Fruit fly (Drosophila melanogaster) whole organism, embryonic: ENCODE results near the gene CG9030.

Source experiments
- CG10979 ChIP-seq: fragments of 200-800 bp; sonication (Bioruptor generic); optimal IDR thresholded peaks from 2 replicates; lab custom pipeline; 2018; ENCODE audit warnings: missing biosample characterization, mild to moderate bottlenecking, missing genetic modification characterization, moderate library complexity
- CG11504 ChIP-seq: fragments of 200-800 bp; sonication (Bioruptor generic); optimal IDR thresholded peaks from 3 replicates; lab custom pipeline; 2019; ENCODE audit warnings: missing biosample characterization, mild to moderate bottlenecking, missing genetic modification characterization, moderate library complexity
- CG13296 ChIP-seq: fragments of 200-800 bp; sonication (Bioruptor generic); optimal IDR thresholded peaks from 3 replicates; lab custom pipeline; 2018; ENCODE audit warnings: missing biosample characterization, mild to moderate bottlenecking, missing genetic modification characterization
- CG14441 ChIP-seq: fragments of 200-800 bp; sonication (Bioruptor generic); IDR thresholded peaks from 2 replicates; pipeline ENCODE4 v1.3.6; 2022; ENCODE audit warnings: missing biosample characterization, missing genetic modification characterization
- CG3281 ChIP-seq: fragments of 200-800 bp; sonication (Bioruptor generic); optimal IDR thresholded peaks from 3 replicates; lab custom pipeline; 2017; ENCODE audit warnings: missing biosample characterization, mild to moderate bottlenecking, missing genetic modification characterization
- CG33557 ChIP-seq: fragments of 200-800 bp; sonication (Bioruptor generic); optimal IDR thresholded peaks from 2 replicates; lab custom pipeline; 2019; ENCODE audit warnings: missing biosample characterization, mild to moderate bottlenecking, missing genetic modification characterization, moderate library complexity
- CG34422 ChIP-seq: fragments of 200-800 bp; sonication (Bioruptor generic); IDR thresholded peaks from 3 replicates; pipeline ENCODE4 v1.3.6; 2022; ENCODE audit warnings: missing biosample characterization, missing genetic modification characterization
- CG4617 ChIP-seq: fragments of 200-800 bp; sonication (Bioruptor generic); optimal IDR thresholded peaks from 3 replicates; lab custom pipeline; 2016; ENCODE audit warnings: missing biosample characterization, missing genetic modification characterization, borderline replicate concordance
- CG4820 ChIP-seq: fragments of 200-800 bp; sonication (Bioruptor generic); optimal IDR thresholded peaks from 3 replicates; lab custom pipeline; 2016; ENCODE audit warnings: missing biosample characterization, missing genetic modification characterization
- CG8290 ChIP-seq, 3 experiments: fragments of 200-800 bp; sonication (Bioruptor generic); optimal IDR thresholded peaks; 2 replicates each; lab custom pipeline; 2016 to 2019; ENCODE audit warnings: missing biosample characterization in 3 of 3, missing genetic modification characterization in 3 of 3, mild to moderate bottlenecking in 2 of 3, moderate library complexity in 1 of 3
- CG9215 ChIP-seq: fragments of 200-800 bp; sonication (Bioruptor generic); IDR thresholded peaks from 2 replicates; pipeline ENCODE4 v1.3.6; 2022; ENCODE audit warnings: missing biosample characterization, missing genetic modification characterization
- CG9727 ChIP-seq: fragments of 200-800 bp; sonication (Bioruptor generic); optimal IDR thresholded peaks from 3 replicates; lab custom pipeline; 2017; ENCODE audit warnings: missing biosample characterization, mild to moderate bottlenecking, missing genetic modification characterization
- CoRest ChIP-seq: fragments of 200-800 bp; sonication (Bioruptor generic); optimal IDR thresholded peaks from 3 replicates; lab custom pipeline; 2018; ENCODE audit warnings: missing biosample characterization, mild to moderate bottlenecking, missing genetic modification characterization, moderate library complexity
- D ChIP-seq, 2 experiments: fragments of 200-800 bp in 1 of 2; fragments of >200 bp in 1 of 2; sonication (Bioruptor generic) in 1 of 2; optimal IDR thresholded peaks; 2 replicates in 1 of 2; 3 replicates in 1 of 2; lab custom pipeline; 2017; ENCODE audit warnings: mild to moderate bottlenecking in 1 of 2, missing biosample characterization in 1 of 2, missing genetic modification characterization in 1 of 2, missing genetic modification reagents in 1 of 2
- D19A ChIP-seq: fragments of 200-800 bp; optimal IDR thresholded peaks from 3 replicates; lab custom pipeline; 2019; ENCODE audit warnings: missing biosample characterization, mild to moderate bottlenecking, missing genetic modification characterization, moderate library complexity
- Elba2 ChIP-seq: fragments of 200-800 bp; sonication (Bioruptor generic); optimal IDR thresholded peaks from 3 replicates; lab custom pipeline; 2016; ENCODE audit warnings: missing biosample characterization, missing genetic modification characterization
- Hmr ChIP-seq: fragments of 200-800 bp; sonication (Bioruptor generic); optimal IDR thresholded peaks from 3 replicates; lab custom pipeline; 2017; ENCODE audit warnings: mild to moderate bottlenecking, missing biosample characterization, missing genetic modification reagents, missing genetic modification characterization
- Hmx ChIP-seq: fragments of 200-800 bp; sonication (Bioruptor generic); optimal IDR thresholded peaks from 2 replicates; lab custom pipeline; 2016; ENCODE audit warnings: missing biosample characterization, missing genetic modification characterization
- Hr51 ChIP-seq, 2 experiments: fragments of 200-800 bp; sonication (Bioruptor generic); optimal IDR thresholded peaks; 2 replicates in 1 of 2; 3 replicates in 1 of 2; lab custom pipeline; 2016 to 2018; ENCODE audit warnings: missing biosample characterization in 2 of 2, missing genetic modification characterization in 2 of 2, mild to moderate bottlenecking in 1 of 2, moderate library complexity in 1 of 2
- Max ChIP-seq: fragments of 200-800 bp; sonication (Bioruptor generic); optimal IDR thresholded peaks from 2 replicates; lab custom pipeline; 2016; ENCODE audit warnings: missing biosample characterization, mild to moderate bottlenecking, missing genetic modification characterization
- Med ChIP-seq: fragments of 200-800 bp; sonication (Bioruptor generic); peaks from one replicate; lab custom pipeline; 2016; ENCODE audit warnings: missing biosample characterization, missing genetic modification characterization, mild to moderate bottlenecking, inconsistent platforms, moderate library complexity
- NfI ChIP-seq: fragments of 200-800 bp; sonication (Bioruptor generic); optimal IDR thresholded peaks from 3 replicates; lab custom pipeline; 2018; ENCODE audit warnings: missing biosample characterization, mild to moderate bottlenecking, missing genetic modification characterization, moderate library complexity
- Sox102F ChIP-seq: fragments of 200-800 bp; sonication (Bioruptor generic); optimal IDR thresholded peaks from 2 replicates; lab custom pipeline; 2018; ENCODE audit warnings: missing biosample characterization, mild to moderate bottlenecking, missing genetic modification characterization, moderate library complexity
- Vsx1 ChIP-seq: fragments of 200-800 bp; sonication (Bioruptor generic); optimal IDR thresholded peaks from 2 replicates; lab custom pipeline; 2017; ENCODE audit warnings: missing biosample characterization, mild to moderate bottlenecking, missing genetic modification characterization, missing genetic modification reagents
- amos ChIP-seq: fragments of 200-800 bp; sonication (Bioruptor generic); IDR thresholded peaks from 2 replicates; pipeline ENCODE4 v1.3.6; 2022; ENCODE audit warnings: missing biosample characterization, missing genetic modification characterization; ENCODE audit not compliant: partially characterized antibody
- aop ChIP-seq: fragments of 200-800 bp; sonication (Bioruptor generic); IDR thresholded peaks from 2 replicates; pipeline ENCODE4 v1.3.6; 2022; ENCODE audit warnings: missing biosample characterization, missing genetic modification characterization
- ase ChIP-seq: fragments of 200-800 bp; sonication (Bioruptor generic); IDR thresholded peaks from 3 replicates; pipeline ENCODE4 v1.3.6; 2022; ENCODE audit warnings: missing biosample characterization, missing genetic modification characterization
- chinmo ChIP-seq: fragments of 200-800 bp; sonication (Bioruptor generic); IDR thresholded peaks from 4 replicates; pipeline ENCODE4 v1.3.6; 2022; ENCODE audit warnings: missing biosample characterization, missing genetic modification characterization; ENCODE audit not compliant: partially characterized antibody
- crol ChIP-seq: fragments of 200-800 bp; sonication (Bioruptor generic); IDR thresholded peaks from 2 replicates; pipeline ENCODE4 v1.3.6; 2022; ENCODE audit warnings: missing biosample characterization, missing genetic modification characterization
- en ChIP-seq: fragments of 200-800 bp; sonication (Bioruptor generic); optimal IDR thresholded peaks from 2 replicates; lab custom pipeline; 2016; ENCODE audit warnings: missing biosample characterization, missing genetic modification characterization
- ewg ChIP-seq: fragments of 200-800 bp; sonication (Bioruptor generic); optimal IDR thresholded peaks from 3 replicates; lab custom pipeline; 2017; ENCODE audit warnings: mild to moderate bottlenecking, missing biosample characterization, missing genetic modification reagents, missing genetic modification characterization
- gcm ChIP-seq: fragments of 200-800 bp; sonication (Bioruptor generic); optimal IDR thresholded peaks from 2 replicates; lab custom pipeline; 2019; ENCODE audit warnings: missing biosample characterization, mild to moderate bottlenecking, missing genetic modification characterization, moderate library complexity
- grau ChIP-seq: fragments of 200-800 bp; optimal IDR thresholded peaks from 3 replicates; lab custom pipeline; 2019; ENCODE audit warnings: missing biosample characterization, mild to moderate bottlenecking, missing genetic modification characterization, moderate library complexity
- kah ChIP-seq: fragments of 200-800 bp; sonication (Bioruptor generic); optimal IDR thresholded peaks from 2 replicates; lab custom pipeline; 2018; ENCODE audit warnings: missing biosample characterization, mild to moderate bottlenecking, missing genetic modification characterization
- kay ChIP-seq: fragments of 200-800 bp; sonication (Bioruptor generic); optimal IDR thresholded peaks from 2 replicates; lab custom pipeline; 2016; ENCODE audit warnings: missing biosample characterization, missing genetic modification characterization
- mirr ChIP-seq: fragments of 200-800 bp; sonication (Bioruptor generic); optimal IDR thresholded peaks from 3 replicates; lab custom pipeline; 2018; ENCODE audit warnings: missing biosample characterization, mild to moderate bottlenecking, missing genetic modification characterization
- nerfin-1 ChIP-seq: fragments of 200-800 bp; sonication (Bioruptor generic); optimal IDR thresholded peaks from 3 replicates; lab custom pipeline; 2019; ENCODE audit warnings: missing biosample characterization, mild to moderate bottlenecking, missing genetic modification characterization, moderate library complexity
- nom ChIP-seq: fragments of 200-800 bp; sonication (Bioruptor generic); optimal IDR thresholded peaks from 2 replicates; lab custom pipeline; 2017; ENCODE audit warnings: missing biosample characterization, missing genetic modification characterization, mild to moderate bottlenecking, moderate library complexity, missing genetic modification reagents
- odd ChIP-seq: fragments of 200-800 bp; sonication (Bioruptor generic); optimal IDR thresholded peaks from 2 replicates; lab custom pipeline; 2017; ENCODE audit warnings: missing biosample characterization, mild to moderate bottlenecking, missing genetic modification characterization
- p53 ChIP-seq: fragments of 200-800 bp; sonication (Bioruptor generic); optimal IDR thresholded peaks from 2 replicates; lab custom pipeline; 2016; ENCODE audit warnings: missing biosample characterization, missing genetic modification characterization
- rib ChIP-seq: fragments of 200-800 bp; sonication (Bioruptor generic); IDR thresholded peaks from 2 replicates; pipeline ENCODE4 v1.3.6; 2022; ENCODE audit warnings: missing biosample characterization, missing genetic modification characterization
- salm ChIP-seq: fragments of 200-800 bp; sonication (Bioruptor generic); optimal IDR thresholded peaks from 2 replicates; lab custom pipeline; 2018; ENCODE audit warnings: missing biosample characterization, mild to moderate bottlenecking, missing genetic modification characterization
- sens ChIP-seq: fragments of 200-800 bp; sonication (Bioruptor generic); peaks from one replicate; lab custom pipeline; 2016; ENCODE audit warnings: missing biosample characterization, missing genetic modification characterization
- stwl ChIP-seq: fragments of 200-800 bp; sonication (Bioruptor generic); optimal IDR thresholded peaks from 3 replicates; lab custom pipeline; 2018; ENCODE audit warnings: missing biosample characterization, mild to moderate bottlenecking, missing genetic modification characterization, moderate library complexity
- sug ChIP-seq: fragments of 200-800 bp; optimal IDR thresholded peaks from 2 replicates; lab custom pipeline; 2019; ENCODE audit warnings: missing biosample characterization, mild to moderate bottlenecking, missing genetic modification characterization, moderate library complexity
- tgo ChIP-seq: fragments of 200-800 bp; sonication (Bioruptor generic); IDR thresholded peaks from 3 replicates; pipeline ENCODE4 v1.3.6; 2022; ENCODE audit warnings: missing biosample characterization, missing genetic modification characterization
- unc-4 ChIP-seq: fragments of 200-800 bp; sonication (Bioruptor generic); IDR thresholded peaks from 2 replicates; pipeline ENCODE4 v1.3.6; 2022; ENCODE audit warnings: missing biosample characterization, missing genetic modification characterization; ENCODE audit not compliant: partially characterized antibody
- unpg ChIP-seq: fragments of 200-800 bp; sonication (Bioruptor generic); optimal IDR thresholded peaks from 3 replicates; lab custom pipeline; 2018; ENCODE audit warnings: missing biosample characterization, mild to moderate bottlenecking, missing genetic modification characterization, moderate library complexity
- vvl ChIP-seq: fragments of 200-800 bp; sonication (Bioruptor generic); IDR thresholded peaks from 2 replicates; pipeline ENCODE4 v1.3.6; 2022; ENCODE audit warnings: missing biosample characterization, missing genetic modification characterization

The CG9030 gene

dm6 chrX:14918750-14919247, 36.1 kb downstream of the CG9030 start, which contains the start of gene Eo (continued):
- TF ChIP-seq gcm (peak; percentile 15), CG13296 (GFP tag; lab: Kevin White, UChicago) (peak; percentile 12), kah (GFP tag; lab: Kevin White, UChicago) (no peak), CG9727 (GFP tag; lab: Kevin White, UChicago) (no peak), en (GFP tag; lab: Kevin White, UChicago) (no peak), sens (GFP tag; lab: Kevin White, UChicago) (peak; percentile 32), CG8290 (GFP tag; optimal IDR thresholded peaks at IDR 0.05; lab: Kevin White, UChicago) (peak; percentile 20), CG8290 (tag; optimal IDR thresholded peaks at IDR 0.05; lab: Kevin White, UChicago) (no peak), CG4820 (no peak), mirr (peak; percentile 66), Hmx (GFP tag; lab: Kevin White, UChicago) (no peak), unpg (GFP tag; lab: Kevin White, UChicago) (peak; percentile 16), Hmr (GFP tag; lab: Kevin White, UChicago) (peak; percentile 26), Max (GFP tag; lab: Kevin White, UChicago) (no peak), ase (no peak), ewg (GFP tag; lab: Kevin White, UChicago) (no peak), odd (GFP tag; lab: Kevin White, UChicago) (peak; percentile 17), vvl (GFP tag; lab: Robert Waterston, UW) (no peak), CG9215 (GFP tag; lab: Robert Waterston, UW) (no peak), crol (GFP tag; lab: Robert Waterston, UW) (no peak), unc-4 (GFP tag; lab: Robert Waterston, UW) (no peak), stwl (tag; lab: Kevin White, UChicago) (peak; percentile 21), CG10979 (tag; lab: Kevin White, UChicago) (peak; percentile 45), Sox102F (GFP tag; lab: Kevin White, UChicago) (no peak), tgo (no peak), sug (tag; lab: Kevin White, UChicago) (peak; percentile 38), CG33557 (GFP tag; lab: Kevin White, UChicago) (no peak), CG14441 (peak; percentile 4; the same call in 1 of the 2 replicates), CG4617 (GFP tag; lab: Kevin White, UChicago) (no peak), kay (GFP tag; lab: Kevin White, UChicago) (no peak), grau (tag; lab: Kevin White, UChicago) (peak; percentile 5), nom (GFP tag; lab: Kevin White, UChicago) (no peak), D19A (tag; lab: Kevin White, UChicago) (peak; percentile 3), p53 (GFP tag; lab: Kevin White, UChicago) (no peak), nerfin-1 (tag; lab: Kevin White, UChicago) (no peak), Elba2 (GFP tag; lab: Kevin White, UChicago) (no peak), Hr51 (GFP tag; optimal IDR thresholded peaks at IDR 0.05; lab: Kevin White, UChicago) (peak in 1 of 2 experiments; percentile 11), NfI (GFP tag; lab: Kevin White, UChicago) (no peak), salm (tag; lab: Kevin White, UChicago) (peak; percentile 59), aop (GFP tag; lab: Robert Waterston, UW) (no peak), D (optimal IDR thresholded peaks at IDR 0.05; lab: Kevin White, UChicago) (no peak), D (GFP tag; optimal IDR thresholded peaks at IDR 0.05; lab: Kevin White, UChicago) (no peak), Vsx1 (peak; percentile 18), CoRest (tag; lab: Kevin White, UChicago) (no peak), rib (no peak), CG3281 (GFP tag; lab: Kevin White, UChicago) (no peak), Med (GFP tag; lab: Kevin White, UChicago) (peak; percentile 74), CG34422 (GFP tag; lab: Robert Waterston, UW) (no peak), amos (no peak), chinmo (GFP tag; lab: Robert Waterston, UW) (0 out of 4 replicates have a peak, but pooled peaks have one; percentile 11), CG11504 (tag; lab: Kevin White, UChicago) (peak; percentile 27)
